Fruit fly (Drosophila melanogaster) whole organism, embryonic: Measurements from ENCODE around the gene TwdlE.

ENCODE experiments used
- CG10267 ChIP-seq: fragments of 200-800 bp; sonication (Bioruptor generic); optimal IDR thresholded peaks from 2 replicates; lab custom pipeline; 2018; ENCODE audit warnings: missing biosample characterization, mild to moderate bottlenecking, missing genetic modification characterization, moderate library complexity
- CG10979 ChIP-seq: fragments of 200-800 bp; sonication (Bioruptor generic); optimal IDR thresholded peaks from 2 replicates; lab custom pipeline; 2018; ENCODE audit warnings: missing biosample characterization, mild to moderate bottlenecking, missing genetic modification characterization, moderate library complexity
- CG11456 ChIP-seq: fragments of 200-800 bp; sonication (Bioruptor generic); IDR thresholded peaks from 3 replicates; pipeline ENCODE4 v1.3.6; 2022; ENCODE audit warnings: missing biosample characterization, missing genetic modification characterization
- CG11504 ChIP-seq: fragments of 200-800 bp; sonication (Bioruptor generic); optimal IDR thresholded peaks from 3 replicates; lab custom pipeline; 2019; ENCODE audit warnings: missing biosample characterization, mild to moderate bottlenecking, missing genetic modification characterization, moderate library complexity
- CG11696 ChIP-seq: fragments of 200-800 bp; sonication (Bioruptor generic); IDR thresholded peaks from 2 replicates; pipeline ENCODE4 v1.3.6; 2022; ENCODE audit warnings: missing biosample characterization, missing genetic modification characterization
- CG14014 ChIP-seq: fragments of 200-800 bp; sonication (Bioruptor generic); IDR thresholded peaks from 2 replicates; pipeline ENCODE4 v1.3.6; 2022; ENCODE audit warnings: missing biosample characterization, missing genetic modification characterization
- CG15696 ChIP-seq: fragments of 200-800 bp; sonication (Bioruptor generic); optimal IDR thresholded peaks from 2 replicates; lab custom pipeline; 2019; ENCODE audit warnings: missing biosample characterization, mild to moderate bottlenecking, missing genetic modification characterization, moderate library complexity
- CG16779 ChIP-seq: fragments of 200-800 bp; sonication (Bioruptor generic); IDR thresholded peaks from 2 replicates; pipeline ENCODE4 v1.3.6; 2022; ENCODE audit warnings: missing biosample characterization, missing genetic modification characterization
- CG2120 ChIP-seq: fragments of 200-800 bp; sonication (Bioruptor generic); optimal IDR thresholded peaks from 3 replicates; lab custom pipeline; 2016; ENCODE audit warnings: missing biosample characterization, missing genetic modification characterization
- CG2712 ChIP-seq: fragments of 200-800 bp; optimal IDR thresholded peaks from 3 replicates; lab custom pipeline; 2019; ENCODE audit warnings: missing biosample characterization, mild to moderate bottlenecking, missing genetic modification characterization, moderate library complexity
- CG30403 ChIP-seq: fragments of 200-800 bp; sonication (Bioruptor generic); optimal IDR thresholded peaks from 3 replicates; lab custom pipeline; 2016; ENCODE audit warnings: missing biosample characterization, missing genetic modification characterization
- CG32532 ChIP-seq: fragments of 200-800 bp; sonication (Bioruptor generic); IDR thresholded peaks from 2 replicates; pipeline ENCODE4 v1.3.6; 2022; ENCODE audit warnings: missing biosample characterization, missing genetic modification characterization
- CG4424 ChIP-seq: fragments of 200-800 bp; sonication (Bioruptor generic); optimal IDR thresholded peaks from 3 replicates; lab custom pipeline; 2016; ENCODE audit warnings: missing biosample characterization, missing genetic modification characterization
- CG6854 ChIP-seq: fragments of 200-800 bp; sonication (Bioruptor generic); optimal IDR thresholded peaks from 3 replicates; lab custom pipeline; 2017; ENCODE audit warnings: missing biosample characterization, mild to moderate bottlenecking, missing genetic modification characterization
- CG9727 ChIP-seq: fragments of 200-800 bp; sonication (Bioruptor generic); optimal IDR thresholded peaks from 3 replicates; lab custom pipeline; 2017; ENCODE audit warnings: missing biosample characterization, mild to moderate bottlenecking, missing genetic modification characterization
- CTCF ChIP-seq: fragments of 200-800 bp; sonication (Bioruptor generic); optimal IDR thresholded peaks from 2 replicates; lab custom pipeline; 2017; ENCODE audit warnings: missing biosample characterization, mild to moderate bottlenecking, missing genetic modification characterization, moderate library complexity
- Chrac-16 ChIP-seq: fragments of 200-800 bp; sonication (Bioruptor generic); optimal IDR thresholded peaks from 3 replicates; lab custom pipeline; 2016; ENCODE audit warnings: missing biosample characterization, missing genetic modification characterization
- CoRest ChIP-seq: fragments of 200-800 bp; sonication (Bioruptor generic); optimal IDR thresholded peaks from 3 replicates; lab custom pipeline; 2018; ENCODE audit warnings: missing biosample characterization, mild to moderate bottlenecking, missing genetic modification characterization, moderate library complexity
- Doc3 ChIP-seq: fragments of 200-800 bp; sonication (Bioruptor generic); IDR thresholded peaks from 3 replicates; pipeline ENCODE4 v1.3.6; 2022; ENCODE audit warnings: missing biosample characterization, missing genetic modification characterization; ENCODE audit not compliant: partially characterized antibody
- Eip74EF ChIP-seq, 2 experiments: fragments of 200-800 bp in 1 of 2; fragments of >200 bp in 1 of 2; sonication (Bioruptor generic) in 1 of 2; optimal IDR thresholded peaks; 2 replicates each; lab custom pipeline; 2017 to 2019; ENCODE audit warnings: missing biosample characterization in 2 of 2, missing genetic modification characterization in 2 of 2, mild to moderate bottlenecking in 1 of 2, moderate library complexity in 1 of 2
- MBD-R2 ChIP-seq: fragments of 200-800 bp; sonication (Bioruptor generic); IDR thresholded peaks from 2 replicates; pipeline ENCODE4 v1.3.6; 2022; ENCODE audit warnings: missing biosample characterization, missing genetic modification characterization
- MTF-1 ChIP-seq: fragments of 200-800 bp; sonication (Bioruptor generic); optimal IDR thresholded peaks from 2 replicates; lab custom pipeline; 2018; ENCODE audit warnings: missing biosample characterization, mild to moderate bottlenecking, missing genetic modification characterization, borderline replicate concordance
- Meics ChIP-seq: fragments of 200-800 bp; sonication (Bioruptor generic); optimal IDR thresholded peaks from 2 replicates; lab custom pipeline; 2017; ENCODE audit warnings: missing biosample characterization, mild to moderate bottlenecking, missing genetic modification characterization
- Oaz ChIP-seq: fragments of 200-800 bp; sonication (Bioruptor generic); IDR thresholded peaks from 2 replicates; pipeline ENCODE4 v1.3.6; 2022; ENCODE audit warnings: missing biosample characterization, missing genetic modification characterization
- PHDP ChIP-seq: fragments of 200-800 bp; sonication (Bioruptor generic); optimal IDR thresholded peaks from 3 replicates; lab custom pipeline; 2018; ENCODE audit warnings: missing biosample characterization, mild to moderate bottlenecking, missing genetic modification characterization, moderate library complexity
- Rfx ChIP-seq: fragments of 200-800 bp; sonication (Bioruptor generic); IDR thresholded peaks from 2 replicates; pipeline ENCODE4 v1.3.6; 2022; ENCODE audit warnings: missing biosample characterization, missing genetic modification characterization
- Sox102F ChIP-seq: fragments of 200-800 bp; sonication (Bioruptor generic); optimal IDR thresholded peaks from 2 replicates; lab custom pipeline; 2018; ENCODE audit warnings: missing biosample characterization, mild to moderate bottlenecking, missing genetic modification characterization, moderate library complexity
- ac ChIP-seq: fragments of 200-800 bp; sonication (Bioruptor generic); optimal IDR thresholded peaks from 3 replicates; lab custom pipeline; 2017; ENCODE audit warnings: missing biosample characterization, mild to moderate bottlenecking, missing genetic modification characterization
- chm ChIP-seq: fragments of 200-800 bp; sonication (Bioruptor generic); IDR thresholded peaks from 2 replicates; pipeline ENCODE4 v1.3.6; 2022; ENCODE audit warnings: missing biosample characterization, missing genetic modification characterization
- dan ChIP-seq: fragments of 200-800 bp; sonication (Bioruptor generic); IDR thresholded peaks from 2 replicates; pipeline ENCODE4 v1.3.6; 2022; ENCODE audit warnings: missing biosample characterization, missing genetic modification characterization
- dmrt11E ChIP-seq: fragments of 200-800 bp; sonication (Bioruptor generic); optimal IDR thresholded peaks from 3 replicates; lab custom pipeline; 2018; ENCODE audit warnings: missing biosample characterization, mild to moderate bottlenecking, missing genetic modification characterization, moderate library complexity
- gem ChIP-seq: fragments of 200-800 bp; sonication (Bioruptor generic); optimal IDR thresholded peaks from 2 replicates; lab custom pipeline; 2019; ENCODE audit warnings: missing biosample characterization, mild to moderate bottlenecking, missing genetic modification characterization, moderate library complexity
- hkb ChIP-seq, 2 experiments: fragments of 200-800 bp in 1 of 2; fragments of >200 bp in 1 of 2; sonication (Bioruptor generic) in 1 of 2; IDR thresholded peaks in 1 of 2; optimal IDR thresholded peaks in 1 of 2; 2 replicates each; pipeline versions ENCODE4 v1.3.6 to Lab custom; 2017 to 2022; ENCODE audit warnings: missing biosample characterization in 1 of 2, missing genetic modification characterization in 1 of 2
- hth ChIP-seq: fragments of >200 bp; optimal IDR thresholded peaks from 2 replicates; lab custom pipeline; 2017; ENCODE audit warnings: inconsistent platforms
- ind ChIP-seq: fragments of 200-800 bp; sonication (Bioruptor generic); optimal IDR thresholded peaks from 3 replicates; lab custom pipeline; 2016; ENCODE audit warnings: missing biosample characterization, missing genetic modification characterization
- lilli ChIP-seq: fragments of 200-800 bp; sonication (Bioruptor generic); optimal IDR thresholded peaks from 3 replicates; lab custom pipeline; 2016; ENCODE audit warnings: missing biosample characterization, missing genetic modification characterization
- otp ChIP-seq: fragments of 200-800 bp; sonication (Bioruptor generic); IDR thresholded peaks from 3 replicates; pipeline ENCODE4, ENCODE4 v1.3.6; 2022; ENCODE audit warnings: missing biosample characterization, missing genetic modification characterization
- ranshi ChIP-seq: fragments of 200-800 bp; sonication (Bioruptor generic); IDR thresholded peaks from 2 replicates; pipeline ENCODE4 v1.3.6; 2022; ENCODE audit warnings: missing biosample characterization, missing genetic modification characterization
- row ChIP-seq: fragments of 200-800 bp; sonication (Bioruptor generic); IDR thresholded peaks from 3 replicates; pipeline ENCODE4 v1.3.6; 2022; ENCODE audit warnings: missing biosample characterization, missing genetic modification characterization
- sisA ChIP-seq: fragments of 200-800 bp; sonication (Bioruptor generic); IDR thresholded peaks from 2 replicates; pipeline ENCODE4 v1.3.6; 2022; ENCODE audit warnings: missing biosample characterization, missing genetic modification characterization
- slbo ChIP-seq: fragments of 200-800 bp; sonication (Bioruptor generic); IDR thresholded peaks from 2 replicates; pipeline ENCODE4 v1.3.6; 2022; ENCODE audit warnings: missing biosample characterization, missing genetic modification characterization
- trh ChIP-seq: fragments of 200-800 bp; sonication (Bioruptor generic); optimal IDR thresholded peaks from 2 replicates; lab custom pipeline; 2016; ENCODE audit warnings: missing biosample characterization, missing genetic modification characterization
- unpg ChIP-seq: fragments of 200-800 bp; sonication (Bioruptor generic); optimal IDR thresholded peaks from 3 replicates; lab custom pipeline; 2018; ENCODE audit warnings: missing biosample characterization, mild to moderate bottlenecking, missing genetic modification characterization, moderate library complexity

The TwdlE gene

DNA sequence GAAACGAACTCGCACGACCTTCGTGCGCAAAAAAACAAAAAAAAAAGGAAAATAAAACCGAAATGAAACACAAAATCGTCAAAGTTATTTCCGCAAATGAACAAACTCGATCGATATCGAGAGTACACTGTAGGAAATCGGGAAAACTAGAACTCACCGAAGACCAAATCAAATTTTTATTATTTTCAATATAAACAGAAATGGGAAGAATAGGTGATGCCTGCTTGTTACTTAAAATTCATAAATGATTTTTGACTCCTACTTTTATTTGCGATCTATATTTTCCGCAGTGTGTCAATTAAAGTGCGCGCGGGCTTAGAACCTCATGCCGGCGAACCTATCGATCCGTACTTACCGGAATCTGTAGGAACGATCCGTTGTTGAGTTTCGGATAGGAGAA is 15.0 kb upstream of the TwdlE start (continued):
- TF ChIP-seq ac (GFP tag; lab: Kevin White, UChicago) (no peak), Doc3 (GFP tag; lab: Robert Waterston, UW) (no peak), CG10267 (tag; lab: Kevin White, UChicago) (peak; percentile 3), PHDP (peak; percentile 16), ind (GFP tag; lab: Kevin White, UChicago) (peak; percentile 5), MBD-R2 (GFP tag; lab: Robert Waterston, UW) (peak; percentile 31; the same call in 1 of the 2 replicates), CG14014 (GFP tag; lab: Robert Waterston, UW) (0 out of 2 replicates have a peak, but pooled peaks have one; percentile 34), CG11696 (GFP tag; lab: Robert Waterston, UW) (0 out of 2 replicates have a peak, but pooled peaks have one; percentile 22), row (GFP tag; lab: Robert Waterston, UW) (peak; percentile 54), hkb (optimal IDR thresholded peaks at IDR 0.05; lab: Kevin White, UChicago) (no peak), hkb (GFP tag; IDR thresholded peaks at IDR 0.05; lab: Robert Waterston, UW) (peak; percentile 32; the same call in 1 of the 2 replicates), chm (GFP tag; lab: Robert Waterston, UW) (peak; percentile 34; the same call in 1 of the 2 replicates), Rfx (GFP tag; lab: Robert Waterston, UW) (peak; percentile 78), dmrt11E (tag; lab: Kevin White, UChicago) (peak; percentile 13), CG10979 (tag; lab: Kevin White, UChicago) (peak; percentile 14), otp (GFP tag; lab: Robert Waterston, UW) (0 out of 3 replicates have a peak, but pooled peaks have one; percentile 18), CG6854 (no peak), CG32532 (GFP tag; lab: Robert Waterston, UW) (peak; percentile 38; the same call in 1 of the 2 replicates), unpg (GFP tag; lab: Kevin White, UChicago) (peak; percentile 24), hth (no peak), CG11504 (tag; lab: Kevin White, UChicago) (peak; percentile 8), dan (GFP tag; lab: Robert Waterston, UW) (no peak), CG30403 (GFP tag; lab: Kevin White, UChicago) (no peak), ranshi (GFP tag; lab: Robert Waterston, UW) (peak; percentile 51; the same call in 1 of the 2 replicates), CG9727 (GFP tag; lab: Kevin White, UChicago) (peak; percentile 37), CTCF (GFP tag; lab: Kevin White, UChicago) (no peak), CG4424 (GFP tag; lab: Kevin White, UChicago) (peak; percentile 12), CG2120 (GFP tag; lab: Kevin White, UChicago) (peak; percentile 29), CG11456 (0 out of 3 replicates have a peak, but pooled peaks have one; percentile 6), Chrac-16 (GFP tag; lab: Kevin White, UChicago) (no peak), lilli (GFP tag; lab: Kevin White, UChicago) (peak; percentile 38), CG2712 (peak; percentile 6), Eip74EF (GFP tag; optimal IDR thresholded peaks at IDR 0.05; lab: Kevin White, UChicago) (peak in 1 of 2 experiments; percentile 2), MTF-1 (no peak), Sox102F (GFP tag; lab: Kevin White, UChicago) (no peak), sisA (0 out of 2 replicates have a peak, but pooled peaks have one; percentile 14), slbo (peak; percentile 47; the same call in 1 of the 2 replicates), Oaz (GFP tag; lab: Robert Waterston, UW) (0 out of 2 replicates have a peak, but pooled peaks have one; percentile 6), CoRest (tag; lab: Kevin White, UChicago) (peak; percentile 2), CG16779 (no peak), trh (GFP tag; lab: Kevin White, UChicago) (no peak), gem (tag; lab: Kevin White, UChicago) (peak; percentile 43), CG15696 (tag; lab: Kevin White, UChicago) (no peak), Meics (peak; percentile 28)
